Worm (Caenorhabditis elegans): ENCODE data around the gene gsnl-1.
A peak's percentile ranks its signal among the peaks of the same experiment; 100 is the strongest.

Gene gsnl-1

DNA sequence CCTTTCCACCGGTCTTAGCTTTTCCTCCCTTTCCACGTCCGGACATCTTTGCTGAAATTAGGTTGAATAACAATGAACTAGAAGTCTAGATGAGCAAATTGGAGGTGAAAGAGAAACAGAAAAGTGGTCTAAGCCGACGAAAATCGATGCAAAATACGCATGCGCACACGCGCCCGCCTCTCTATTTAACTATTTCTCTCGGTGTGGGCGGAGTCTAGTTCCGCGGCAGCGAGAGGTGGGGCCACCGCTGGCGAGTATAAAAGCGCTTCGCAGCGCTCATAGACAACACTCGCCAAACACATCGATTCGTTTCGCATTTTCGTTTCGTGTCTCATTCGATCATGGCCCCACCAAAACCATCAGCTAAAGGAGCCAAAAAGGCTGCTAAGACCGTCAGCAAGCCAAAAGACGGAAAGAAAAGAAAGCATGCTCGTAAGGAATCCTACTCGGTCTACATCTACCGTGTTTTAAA is 48.4 kb downstream of the gsnl-1 start, which contains the start of the genes his-35 and his-41:
Gene his-35, minus strand, starts transcription at position 51 of the 472 bp plus-strand sequence.
Gene his-41, plus strand, starts transcription at position 299 of the 472 bp plus-strand sequence.
- peak; percentile 50 for TF ChIP-seq attf-5 (GFP tag; optimal IDR thresholded peaks at IDR 0.05)
- TF ChIP-seq him-1 (tag; optimal IDR thresholded peaks at IDR 0.05) = no peak
- TF ChIP-seq lsy-27 (tag; optimal IDR thresholded peaks at IDR 0.05; ENCODE audit: borderline replicate concordance, insufficient read depth) = no peak
- no peak for TF ChIP-seq aptf-3 (GFP tag; IDR thresholded peaks at IDR 0.05)
- TF ChIP-seq unc-130 (GFP tag; optimal IDR thresholded peaks at IDR 0.05) = no peak
- TF ChIP-seq ztf-26 (tag; optimal IDR thresholded peaks at IDR 0.05) = peak; percentile 10
- peak; percentile 75 for TF ChIP-seq zfh-2 (GFP tag; conservative IDR thresholded peaks at IDR 0.05)
- peak; percentile 27 for TF ChIP-seq tbp1 (GFP tag; optimal IDR thresholded peaks at IDR 0.05)
- TF ChIP-seq ceh-27 (GFP tag; optimal IDR thresholded peaks at IDR 0.05) = peak; percentile 67
- TF ChIP-seq K12H6.12 (tag; optimal IDR thresholded peaks at IDR 0.05) = peak; percentile 66
- TF ChIP-seq nhr-80 (tag; optimal IDR thresholded peaks at IDR 0.05) = peak; percentile 32
- TF ChIP-seq gei-17 (GFP tag; optimal IDR thresholded peaks at IDR 0.05) = no peak
- TF ChIP-seq C06A6.2 (GFP tag; conservative IDR thresholded peaks at IDR 0.05) = 0 out of 2 replicates have a peak, but pooled peaks have one; percentile 30
- peak; percentile 6 for TF ChIP-seq chd-7 (tag; optimal IDR thresholded peaks at IDR 0.05)
- TF ChIP-seq T26A5.8 (tag; optimal IDR thresholded peaks at IDR 0.05) = no peak
- TF ChIP-seq F39B2.1 (GFP tag; IDR thresholded peaks at IDR 0.05) = peak; percentile 12; the same call in 1 of the 2 replicates
- TF ChIP-seq mcd-1 (GFP tag; IDR thresholded peaks at IDR 0.05) = peak; percentile 66
- TF ChIP-seq dox-1 (GFP tag; IDR thresholded peaks at IDR 0.05) = peak; percentile 61
- TF ChIP-seq lag-1 (GFP tag; IDR thresholded peaks at IDR 0.05) = no peak
- TF ChIP-seq egl-44 (GFP tag; IDR thresholded peaks at IDR 0.05) = peak; percentile 24; the same call in 1 of the 2 replicates
- TF ChIP-seq let-526 (GFP tag; IDR thresholded peaks at IDR 0.05) = 0 out of 2 replicates have a peak, but pooled peaks have one; percentile 34
- peak; percentile 63 for TF ChIP-seq lin-40 (tag; optimal IDR thresholded peaks at IDR 0.05)
- peak; percentile 7 for TF ChIP-seq F52B5.7 (tag; optimal IDR thresholded peaks at IDR 0.05)
- peak; percentile 85 for TF ChIP-seq ama-1 (optimal IDR thresholded peaks at IDR 0.05)
- TF ChIP-seq ama-1 (GFP tag; optimal IDR thresholded peaks at IDR 0.05) = no peak
- TF ChIP-seq rec-8 (tag; optimal IDR thresholded peaks at IDR 0.05) = no peak
- TF ChIP-seq ZK185.1 (tag; optimal IDR thresholded peaks at IDR 0.05; ENCODE audit: poor library complexity, severe bottlenecking) = peak; percentile 22
- TF ChIP-seq cebp-1 (GFP tag; IDR thresholded peaks at IDR 0.05) = no peak
- peak; percentile 54 for TF ChIP-seq cebp-1 (tag; optimal IDR thresholded peaks at IDR 0.05)

DNA sequence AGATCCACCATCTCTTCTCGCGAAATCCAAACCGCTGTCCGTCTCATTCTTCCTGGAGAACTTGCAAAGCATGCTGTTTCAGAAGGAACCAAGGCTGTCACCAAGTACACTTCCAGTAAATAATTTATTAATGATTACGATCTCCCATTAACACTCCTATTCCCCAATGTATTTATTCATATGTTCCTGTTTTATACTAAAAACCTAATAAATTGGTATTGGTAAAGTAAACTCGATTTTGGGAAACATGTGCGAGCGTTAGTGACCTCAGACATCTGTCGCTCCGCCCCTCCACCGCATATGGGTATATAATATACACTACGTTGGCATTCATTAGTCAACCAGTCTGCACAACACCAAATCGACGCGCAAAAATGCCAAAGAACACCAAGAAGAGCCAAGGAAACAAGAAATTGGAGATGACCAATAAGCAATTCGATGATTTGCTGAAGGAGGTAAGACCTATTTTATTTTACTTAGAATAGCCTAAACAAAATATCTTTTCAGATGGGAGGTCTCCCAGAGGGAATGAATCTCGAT is 49.3 kb downstream of the gsnl-1 start, which contains the start of gene C50F4.6:
Gene C50F4.6, plus strand, starts transcription at position 51 of the 540 bp plus-strand sequence.
- TF ChIP-seq ztf-28 (GFP tag; IDR thresholded peaks at IDR 0.05) (no peak), repo-1 (tag; optimal IDR thresholded peaks at IDR 0.05) (peak; percentile 20), lin-26 (GFP tag; IDR thresholded peaks at IDR 0.05) (0 out of 2 replicates have a peak, but pooled peaks have one; percentile 21)

ce11 chrV:9546860-9547269 is 50.0 kb downstream of the gsnl-1 start, which contains the start of gene his-37:
Gene his-37 (plus strand): TSS chrV:9547105.
- peak; percentile 98 for TF ChIP-seq attf-5 (GFP tag; optimal IDR thresholded peaks at IDR 0.05)
- TF ChIP-seq nfya-2 (GFP tag; IDR thresholded peaks at IDR 0.05) = no peak
- TF ChIP-seq ceh-27 (GFP tag; optimal IDR thresholded peaks at IDR 0.05) = peak; percentile 99
- TF ChIP-seq bed-1 (GFP tag; IDR thresholded peaks at IDR 0.05) = no peak
- TF ChIP-seq lin-40 (tag; optimal IDR thresholded peaks at IDR 0.05) = peak; percentile 99
- no peak for TF ChIP-seq ceh-79 (tag; optimal IDR thresholded peaks at IDR 0.05)
- peak; percentile 98 for TF ChIP-seq pbrm-1 (GFP tag; IDR thresholded peaks at IDR 0.05)
- TF ChIP-seq aptf-3 (GFP tag; IDR thresholded peaks at IDR 0.05) = no peak
- TF ChIP-seq Y95B8A.8 (GFP tag; IDR thresholded peaks at IDR 0.05) = 0 out of 2 replicates have a peak, but pooled peaks have one; percentile 48
- peak; percentile 64 for TF ChIP-seq F57C9.4 (tag; optimal IDR thresholded peaks at IDR 0.05)
- peak; percentile 95 for TF ChIP-seq F37B4.10 (GFP tag; IDR thresholded peaks at IDR 0.05)
- no peak for TF ChIP-seq fkh-3 (tag; optimal IDR thresholded peaks at IDR 0.05)
- TF ChIP-seq cebp-1 (GFP tag; IDR thresholded peaks at IDR 0.05) = peak; percentile 78
- TF ChIP-seq cebp-1 (tag; optimal IDR thresholded peaks at IDR 0.05) = peak; percentile 96
- peak; percentile 78 for TF ChIP-seq ztf-3 (GFP tag; optimal IDR thresholded peaks at IDR 0.05)
- peak; percentile 99 for TF ChIP-seq nhr-80 (tag; optimal IDR thresholded peaks at IDR 0.05)
- TF ChIP-seq madf-3 (GFP tag; IDR thresholded peaks at IDR 0.05) = peak; percentile 93
- no peak for TF ChIP-seq him-1 (tag; optimal IDR thresholded peaks at IDR 0.05)
- no peak for TF ChIP-seq F52B5.7 (tag; optimal IDR thresholded peaks at IDR 0.05)
- peak; percentile 98 for TF ChIP-seq dox-1 (GFP tag; IDR thresholded peaks at IDR 0.05)
- no peak for TF ChIP-seq sptf-2 (GFP tag; optimal IDR thresholded peaks at IDR 0.05)
- no peak for TF ChIP-seq dpff-1 (tag; optimal IDR thresholded peaks at IDR 0.05)
- peak; percentile 100 for TF ChIP-seq F39B2.1 (GFP tag; IDR thresholded peaks at IDR 0.05)
- peak; percentile 70 for TF ChIP-seq ama-1 (optimal IDR thresholded peaks at IDR 0.05)
- TF ChIP-seq ama-1 (GFP tag; optimal IDR thresholded peaks at IDR 0.05) = no peak
- TF ChIP-seq repo-1 (tag; optimal IDR thresholded peaks at IDR 0.05) = peak; percentile 94

Data from whole organism, young adult.